Worm (Caenorhabditis elegans) whole organism, L4/young adult: ENCODE measurements around the gene W02A2.5.

ENCODE experiments used
- W03F9.2 ChIP-seq: fragments of 150-350 bp; optimal IDR thresholded peaks from 2 replicates; lab custom pipeline; 2014; ENCODE audit warnings: missing biosample characterization, missing genetic modification characterization
- him-1 ChIP-seq: sonication (generic microtip); optimal IDR thresholded peaks from 2 replicates; lab custom pipeline; 2016; ENCODE audit warnings: missing genotype, missing genetic modification reagents, missing genetic modification characterization, missing compliant biosample characterization

DNA sequence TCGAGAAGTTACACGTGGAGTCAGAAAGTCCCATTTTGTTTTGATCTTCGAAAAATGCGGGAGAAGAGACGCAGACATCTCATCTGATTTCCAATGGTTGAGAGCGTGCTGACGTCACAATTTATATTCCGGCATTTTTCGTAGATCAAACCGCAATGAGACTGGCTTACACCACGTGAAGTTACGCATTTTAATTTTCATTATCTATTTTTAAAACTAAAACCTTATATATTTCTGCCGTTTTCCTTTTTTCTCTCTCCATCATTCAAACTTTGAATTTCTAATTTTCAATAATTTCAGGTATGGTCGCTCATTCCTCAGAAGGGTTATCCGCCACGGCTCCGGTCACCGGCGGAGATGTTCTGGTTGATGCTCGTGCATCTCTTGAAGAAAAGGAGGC is 27.3 kb upstream of the W02A2.5 start, which contains the start of gene fat-1:
- TF ChIP-seq W03F9.2 (tag; lab: Kevin White, UChicago) (no peak), him-1 (no peak)
